Worm (Caenorhabditis elegans) whole organism, L4 larva: Measurements from ENCODE around the gene ttb-1.

Source experiments
- D1046.2 ChIP-seq: fragments of 200-800 bp; sonication (Bioruptor generic); IDR thresholded peaks from 2 replicates; pipeline ENCODE4 v1.3.6; 2022; ENCODE audit warnings: missing genetic modification characterization, missing compliant biosample characterization
- F10B5.3 ChIP-seq: sonication (generic microtip); optimal IDR thresholded peaks from 2 replicates; lab custom pipeline; 2016; ENCODE audit warnings: mild to moderate bottlenecking, missing genetic modification characterization, missing compliant biosample characterization
- F26F4.8 ChIP-seq: fragments of 200-800 bp; sonication (Bioruptor generic); conservative IDR thresholded peaks from 2 replicates; pipeline ENCODE4 v1.3.6; 2022; ENCODE audit warnings: missing genetic modification characterization, missing compliant biosample characterization
- aha-1 ChIP-seq: fragments of 150-350 bp; peaks from one replicate; lab custom pipeline; 2014; ENCODE audit warnings: missing biosample characterization, missing genetic modification characterization
- ceh-20 ChIP-seq: fragments of 200-800 bp; sonication (Bioruptor generic); IDR thresholded peaks from 2 replicates; pipeline ENCODE4 v1.3.6; 2022; ENCODE audit warnings: missing genetic modification reagents, missing genetic modification characterization, missing compliant biosample characterization
- ceh-28 ChIP-seq: fragments of 150-350 bp; optimal IDR thresholded peaks from 2 replicates; lab custom pipeline; 2014; ENCODE audit warnings: missing biosample characterization, missing genetic modification reagents, missing genetic modification characterization
- ceh-32 ChIP-seq: sonication (generic microtip); optimal IDR thresholded peaks from 2 replicates; lab custom pipeline; 2016; ENCODE audit warnings: mild to moderate bottlenecking, missing genetic modification characterization, missing compliant biosample characterization; ENCODE audit not compliant: poor library complexity
- ctbp-1 ChIP-seq: fragments of 200-800 bp; sonication (Bioruptor generic); IDR thresholded peaks from 2 replicates; pipeline ENCODE4 v1.3.6; 2022; ENCODE audit warnings: missing genetic modification reagents, missing genetic modification characterization, missing compliant biosample characterization
- daf-12 ChIP-seq: fragments of 150-350 bp; optimal IDR thresholded peaks from 2 replicates; lab custom pipeline; 2014; ENCODE audit warnings: missing biosample characterization, missing genetic modification reagents, missing genetic modification characterization
- daf-16 ChIP-seq, 3 experiments: sonication (generic microtip); optimal IDR thresholded peaks; 2 replicates each; lab custom pipeline; 2016 to 2017; ENCODE audit warnings: missing genetic modification characterization in 3 of 3, missing genetic modification reagents in 3 of 3, mild to moderate bottlenecking in 2 of 3, missing compliant biosample characterization in 2 of 3, missing biosample characterization in 1 of 3, moderate library complexity in 1 of 3
- daf-8 ChIP-seq: fragments of 200-800 bp; sonication (Bioruptor generic); IDR thresholded peaks from 2 replicates; pipeline ENCODE4 v1.3.6; 2022; ENCODE audit warnings: missing genetic modification characterization, missing compliant biosample characterization
- dmd-6 ChIP-seq: fragments of 200-800 bp; sonication (Bioruptor generic); IDR thresholded peaks from 2 replicates; pipeline ENCODE4 v1.3.6; 2022; ENCODE audit warnings: missing genetic modification reagents, missing genetic modification characterization, missing compliant biosample characterization
- dmd-8 ChIP-seq: fragments of 200-800 bp; sonication (Bioruptor generic); IDR thresholded peaks from 2 replicates; pipeline ENCODE4 v1.3.6; 2022; ENCODE audit warnings: missing genetic modification characterization, missing compliant biosample characterization
- dpl-1 ChIP-seq: fragments of 150-350 bp; optimal IDR thresholded peaks from 2 replicates; lab custom pipeline; 2014; ENCODE audit warnings: missing biosample characterization, missing genetic modification reagents, missing genetic modification characterization
- duxl-1 ChIP-seq: sonication (generic microtip); optimal IDR thresholded peaks from 2 replicates; lab custom pipeline; 2016; ENCODE audit warnings: mild to moderate bottlenecking, missing genetic modification characterization, moderate library complexity, missing compliant biosample characterization; ENCODE audit not compliant: poor library complexity
- egl-27 ChIP-seq: sonication (generic microtip); optimal IDR thresholded peaks from 3 replicates; lab custom pipeline; 2017; ENCODE audit warnings: missing biosample characterization, missing genetic modification reagents, missing genetic modification characterization
- egl-43 ChIP-seq: fragments of 200-800 bp; sonication (Bioruptor generic); IDR thresholded peaks from 2 replicates; pipeline ENCODE4 v1.3.6; 2022; ENCODE audit warnings: missing genetic modification reagents, missing genetic modification characterization, missing compliant biosample characterization
- hlh-11 ChIP-seq: fragments of 200-800 bp; sonication (Bioruptor generic); optimal IDR thresholded peaks from 2 replicates; lab custom pipeline; 2018; ENCODE audit warnings: mild to moderate bottlenecking, missing genetic modification characterization, missing compliant biosample characterization
- hlh-30 ChIP-seq: sonication (generic microtip); optimal IDR thresholded peaks from 2 replicates; lab custom pipeline; 2017; ENCODE audit warnings: antibody characterized with exemption, mild to moderate bottlenecking, missing genetic modification characterization, missing compliant biosample characterization; ENCODE audit not compliant: insufficient read depth
- hmg-1.1 ChIP-seq: fragments of 200-800 bp; sonication (Bioruptor generic); IDR thresholded peaks from 2 replicates; pipeline ENCODE4 v1.3.6; 2022; ENCODE audit warnings: missing genetic modification reagents, missing genetic modification characterization, missing compliant biosample characterization
- jun-1 ChIP-seq: fragments of 150-350 bp; optimal IDR thresholded peaks from 2 replicates; lab custom pipeline; 2014; ENCODE audit warnings: missing biosample characterization, missing genetic modification reagents, missing genetic modification characterization
- lin-1 ChIP-seq: fragments of 200-800 bp; sonication (Bioruptor generic); IDR thresholded peaks from 2 replicates; pipeline ENCODE4 v1.3.6; 2022; ENCODE audit warnings: missing genetic modification reagents, missing genetic modification characterization, missing compliant biosample characterization
- lin-29 ChIP-seq: fragments of 200-800 bp; sonication (Bioruptor generic); IDR thresholded peaks from 2 replicates; pipeline ENCODE4 v1.3.6; 2022; ENCODE audit warnings: missing genetic modification reagents, missing genetic modification characterization, missing compliant biosample characterization
- lin-38 ChIP-seq: fragments of 200-800 bp; sonication (Bioruptor generic); IDR thresholded peaks from 2 replicates; pipeline ENCODE4 v1.3.6; 2022; ENCODE audit warnings: missing genetic modification reagents, missing genetic modification characterization, missing compliant biosample characterization
- lsy-2 ChIP-seq, 2 experiments: fragments of 150-350 bp in 1 of 2; sonication (generic microtip) in 1 of 2; optimal IDR thresholded peaks; 2 replicates each; lab custom pipeline; 2014 to 2017; ENCODE audit warnings: missing biosample characterization in 2 of 2, missing genetic modification characterization in 2 of 2
- mdl-1 ChIP-seq, 2 experiments: fragments of 150-350 bp in 1 of 2; sonication (generic microtip) in 1 of 2; optimal IDR thresholded peaks; 2 replicates each; lab custom pipeline; 2014 to 2017; ENCODE audit warnings: missing biosample characterization in 2 of 2, missing genetic modification characterization in 2 of 2
- mdt-29 ChIP-seq: fragments of 200-800 bp; sonication (Bioruptor generic); IDR thresholded peaks from 2 replicates; pipeline ENCODE4 v1.3.6; 2022; ENCODE audit warnings: missing genetic modification reagents, missing genetic modification characterization, missing compliant biosample characterization
- mep-1 ChIP-seq: fragments of 150-350 bp; sonication (generic microtip); optimal IDR thresholded peaks from 3 replicates; lab custom pipeline; 2014; ENCODE audit warnings: missing biosample characterization, missing genetic modification characterization
- mes-2 ChIP-seq: sonication (generic microtip); optimal IDR thresholded peaks from 2 replicates; lab custom pipeline; 2016; ENCODE audit warnings: missing genotype, mild to moderate bottlenecking, missing genetic modification characterization, missing compliant biosample characterization; ENCODE audit not compliant: poor library complexity, severe bottlenecking
- mxl-3 ChIP-seq: fragments of 200-800 bp; sonication (Bioruptor generic); optimal IDR thresholded peaks from 2 replicates; lab custom pipeline; 2018; ENCODE audit warnings: mild to moderate bottlenecking, missing genetic modification characterization, missing compliant biosample characterization
- nhr-102 ChIP-seq: sonication (generic microtip); optimal IDR thresholded peaks from 2 replicates; lab custom pipeline; 2016; ENCODE audit warnings: mild to moderate bottlenecking, missing genetic modification characterization, moderate library complexity, missing compliant biosample characterization
- nhr-11 ChIP-seq: fragments of 150-350 bp; optimal IDR thresholded peaks from 2 replicates; lab custom pipeline; 2014; ENCODE audit warnings: missing biosample characterization, missing genetic modification characterization
- nhr-25 ChIP-seq: sonication (generic microtip); optimal IDR thresholded peaks from 2 replicates; lab custom pipeline; 2017; ENCODE audit warnings: missing genetic modification characterization, mild to moderate bottlenecking, missing compliant biosample characterization, antibody characterized with exemption, moderate library complexity, borderline replicate concordance; ENCODE audit not compliant: insufficient read depth
- nhr-28 ChIP-seq: fragments of 150-350 bp; optimal IDR thresholded peaks from 2 replicates; lab custom pipeline; 2014; ENCODE audit warnings: missing biosample characterization, missing genetic modification characterization
- nhr-48 ChIP-seq: sonication (generic microtip); optimal IDR thresholded peaks from 2 replicates; lab custom pipeline; 2016; ENCODE audit warnings: mild to moderate bottlenecking, missing genetic modification characterization, missing compliant biosample characterization
- nhr-6 ChIP-seq: fragments of 150-350 bp; optimal IDR thresholded peaks from 2 replicates; lab custom pipeline; 2014; ENCODE audit warnings: missing biosample characterization, missing genetic modification characterization
- nhr-77 ChIP-seq: fragments of 150-350 bp; optimal IDR thresholded peaks from 2 replicates; lab custom pipeline; 2014; ENCODE audit warnings: missing biosample characterization, missing genetic modification characterization
- pha-4 ChIP-seq, 2 experiments: fragments of 150-350 bp in 1 of 2; fragments of 200-800 bp in 1 of 2; sonication (Bioruptor generic) in 1 of 2; IDR thresholded peaks in 1 of 2; optimal IDR thresholded peaks in 1 of 2; 2 replicates each; pipeline versions ENCODE4 v1.3.6 to Lab custom; 2014 to 2022; ENCODE audit warnings: missing genetic modification characterization in 2 of 2, missing genetic modification reagents in 2 of 2, missing biosample characterization in 1 of 2, missing compliant biosample characterization in 1 of 2
- pqm-1 ChIP-seq: sonication (generic microtip); optimal IDR thresholded peaks from 2 replicates; lab custom pipeline; 2017; ENCODE audit warnings: missing biosample characterization, missing genetic modification characterization
- set-16 ChIP-seq: fragments of 200-800 bp; sonication (Bioruptor generic); IDR thresholded peaks from 2 replicates; pipeline ENCODE4 v1.3.6; 2022; ENCODE audit warnings: missing genetic modification reagents, missing genetic modification characterization, missing compliant biosample characterization
- tag-97 ChIP-seq: fragments of 200-800 bp; sonication (Bioruptor generic); IDR thresholded peaks from 2 replicates; pipeline ENCODE4 v1.3.6; 2022; ENCODE audit warnings: missing genetic modification characterization, missing compliant biosample characterization
- unc-130 ChIP-seq: sonication (generic microtip); optimal IDR thresholded peaks from 2 replicates; lab custom pipeline; 2016; ENCODE audit warnings: missing genetic modification reagents, missing genetic modification characterization, missing compliant biosample characterization
- unc-62 ChIP-seq, 3 experiments: fragments of 150-350 bp in 1 of 3; sonication (generic microtip); optimal IDR thresholded peaks in 2 of 3; peaks in 1 of 3; 1 replicate in 1 of 3; 2 replicates in 2 of 3; lab custom pipeline; 2014 to 2017; ENCODE audit warnings: missing biosample characterization in 3 of 3, missing genetic modification characterization in 3 of 3, missing genetic modification reagents in 3 of 3, missing genotype in 1 of 3
- vab-7 ChIP-seq: fragments of 200-800 bp; sonication (Bioruptor generic); IDR thresholded peaks from 2 replicates; pipeline ENCODE4 v1.3.6; 2022; ENCODE audit warnings: missing genetic modification reagents, missing genetic modification characterization, missing compliant biosample characterization
- zag-1 ChIP-seq: fragments of 150-350 bp; optimal IDR thresholded peaks from 2 replicates; lab custom pipeline; 2014; ENCODE audit warnings: missing biosample characterization, missing genetic modification characterization

ttb-1 gene

DNA sequence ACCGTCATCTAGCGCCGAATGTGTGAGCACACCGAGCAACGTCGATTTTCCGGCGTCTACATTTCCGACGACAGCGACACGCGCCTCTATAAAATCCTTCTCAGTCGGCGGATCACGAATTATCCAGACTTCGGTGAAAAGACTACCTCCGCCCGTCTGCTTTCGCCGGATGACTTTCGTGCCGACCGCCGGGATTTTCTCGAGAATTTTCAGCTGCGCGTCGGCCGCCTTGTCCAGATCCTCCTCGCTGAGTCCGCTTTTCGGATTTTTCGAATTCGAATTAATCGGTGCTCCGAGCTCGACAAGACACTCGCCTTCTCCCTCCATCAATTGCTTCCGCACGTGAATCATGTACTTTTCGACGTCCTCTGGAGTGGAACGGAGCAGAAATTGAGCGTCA, 34.4 kb upstream of the ttb-1 start:
- TF ChIP-seq egl-43 (GFP tag; lab: Robert Waterston, UW) (0 out of 2 replicates have a peak, but pooled peaks have one; percentile 7), set-16 (GFP tag; lab: Robert Waterston, UW) (peak; percentile 81), duxl-1 (tag; lab: Kevin White, UChicago) (no peak)
- TF ChIP-seq, all 104 proteins: peak for 2

DNA sequence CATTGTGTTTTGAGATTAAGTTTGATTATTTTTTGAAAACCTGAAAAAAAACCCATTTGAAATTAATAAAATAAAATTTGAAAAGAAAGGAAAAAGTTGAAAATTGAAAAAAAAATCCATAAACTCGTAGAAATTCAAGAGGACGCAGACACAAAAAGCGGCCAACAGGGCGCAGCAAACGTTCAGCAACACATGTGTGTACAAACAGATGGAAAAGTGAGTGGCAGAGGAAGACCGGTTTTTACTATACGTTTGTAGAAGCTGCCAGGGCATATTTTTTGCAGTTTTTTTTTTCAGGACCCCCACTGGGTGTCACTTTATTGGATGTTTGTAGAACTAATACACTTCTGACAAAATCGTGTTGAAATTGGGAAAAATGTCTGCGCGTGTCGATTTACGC, 33.9 kb upstream of the ttb-1 start, which contains the start of gene cgp-1:
Gene cgp-1, minus strand, starts transcription at position 40 of the 400 bp plus-strand sequence.
- no peak for TF ChIP-seq lin-29 (GFP tag; lab: Robert Waterston, UW)
- no peak for TF ChIP-seq D1046.2 (GFP tag; lab: Robert Waterston, UW)
- peak; percentile 42 for TF ChIP-seq mep-1 (tag; lab: Kevin White, UChicago)
- no peak for TF ChIP-seq lin-1
- TF ChIP-seq pha-4 (GFP tag; IDR thresholded peaks at IDR 0.05; lab: Robert Waterston, UW): no peak; the same call in 1 of the 2 replicates
- peak; percentile 17 for TF ChIP-seq pha-4 (tag; optimal IDR thresholded peaks at IDR 0.05; lab: Kevin White, UChicago)
- TF ChIP-seq daf-12 (tag; lab: Kevin White, UChicago): no peak
- TF ChIP-seq egl-27 (tag; lab: Kevin White, UChicago): no peak
- peak; percentile 46 for TF ChIP-seq mes-2
- 0 out of 2 replicates have a peak, but pooled peaks have one; percentile 26 for TF ChIP-seq hmg-1.1 (GFP tag; lab: Robert Waterston, UW)
- peak; percentile 30 for TF ChIP-seq nhr-28 (tag; lab: Kevin White, UChicago)
- TF ChIP-seq dpl-1 (GFP tag; lab: Kevin White, UChicago): peak; percentile 26
- TF ChIP-seq aha-1 (tag; lab: Kevin White, UChicago): no peak
- peak in 1 of 2 experiments; percentile 38 for TF ChIP-seq mdl-1 (tag; optimal IDR thresholded peaks at IDR 0.05; lab: Kevin White, UChicago)
- TF ChIP-seq daf-8 (GFP tag; lab: Robert Waterston, UW): no peak
- TF ChIP-seq F10B5.3 (tag; lab: Kevin White, UChicago): no peak
- no peak for TF ChIP-seq zag-1 (tag; lab: Kevin White, UChicago)
- TF ChIP-seq lin-38: peak; percentile 32
- TF ChIP-seq daf-16 (GFP tag; optimal IDR thresholded peaks at IDR 0.05; lab: Kevin White, UChicago): no peak
- peak; percentile 45 for TF ChIP-seq daf-16 (tag; optimal IDR thresholded peaks at IDR 0.05; lab: Kevin White, UChicago)
- no peak for TF ChIP-seq F26F4.8
- peak; percentile 13 for TF ChIP-seq hlh-30 (tag; lab: Kevin White, UChicago)
- no peak for TF ChIP-seq tag-97 (GFP tag; lab: Robert Waterston, UW)
- no peak for TF ChIP-seq unc-130
- peak; percentile 62 for TF ChIP-seq mxl-3 (GFP tag; lab: Kevin White, UChicago)
- TF ChIP-seq vab-7 (GFP tag; lab: Robert Waterston, UW): no peak
- no peak for TF ChIP-seq dmd-8 (GFP tag; lab: Robert Waterston, UW)
- TF ChIP-seq hlh-11 (tag; lab: Kevin White, UChicago): peak; percentile 54
- TF ChIP-seq nhr-6 (tag; lab: Kevin White, UChicago): peak; percentile 19
- TF ChIP-seq, all 104 proteins: peak for 13

DNA sequence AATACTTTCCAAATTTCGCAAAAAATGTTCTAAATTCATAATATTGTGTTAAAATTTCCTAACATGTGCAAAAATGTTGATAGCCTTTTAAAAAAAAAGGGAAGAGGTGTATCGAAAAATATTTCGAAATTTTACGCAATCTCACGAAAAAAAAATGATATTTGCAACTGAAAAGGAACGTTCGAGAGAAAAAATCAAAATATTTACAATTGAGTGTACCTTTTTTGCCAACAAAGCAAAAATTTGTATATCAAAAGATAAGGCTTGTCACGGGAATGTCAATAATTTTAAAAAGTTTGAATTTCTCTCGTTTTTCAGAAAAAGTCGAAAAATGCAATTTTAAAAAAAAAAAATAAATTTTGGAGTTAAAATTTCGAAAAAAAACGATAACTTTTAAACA, 33.1 kb upstream of the ttb-1 start:
- TF ChIP-seq lsy-2 (tag; optimal IDR thresholded peaks at IDR 0.05; lab: Kevin White, UChicago) (peak in 1 of 2 experiments; percentile 45), nhr-77 (tag; lab: Kevin White, UChicago) (no peak), D1046.2 (GFP tag; lab: Robert Waterston, UW) (no peak), ceh-28 (tag; lab: Kevin White, UChicago) (no peak), nhr-48 (tag; lab: Kevin White, UChicago) (no peak), nhr-11 (tag; lab: Kevin White, UChicago) (no peak), daf-16 (GFP tag; optimal IDR thresholded peaks at IDR 0.05; lab: Kevin White, UChicago) (peak in 1 of 2 experiments; percentile 46), daf-16 (tag; optimal IDR thresholded peaks at IDR 0.05; lab: Kevin White, UChicago) (peak; percentile 72), nhr-102 (tag; lab: Kevin White, UChicago) (peak; percentile 17), nhr-25 (no peak), pqm-1 (tag; lab: Kevin White, UChicago) (no peak), ceh-32 (tag; lab: Kevin White, UChicago) (no peak), unc-62 (GFP tag; optimal IDR thresholded peaks at IDR 0.05 in 1 of 2; lab: Kevin White, UChicago) (no peak), unc-62 (tag; optimal IDR thresholded peaks at IDR 0.05; lab: Kevin White, UChicago) (no peak), ceh-20 (GFP tag; lab: Robert Waterston, UW) (no peak), mdl-1 (tag; optimal IDR thresholded peaks at IDR 0.05; lab: Kevin White, UChicago) (no peak), jun-1 (tag; lab: Kevin White, UChicago) (no peak), ctbp-1 (GFP tag; lab: Robert Waterston, UW) (0 out of 2 replicates have a peak, but pooled peaks have one; percentile 24), dmd-6 (peak; percentile 56), nhr-28 (tag; lab: Kevin White, UChicago) (no peak), aha-1 (tag; lab: Kevin White, UChicago) (no peak), mdt-29 (no peak)
